Worm (Caenorhabditis elegans) whole organism, L1 larva: ENCODE data around the gene K10H10.4.

ENCODE experiments used
- C16A3.4 ChIP-seq: fragments of 150-350 bp; optimal IDR thresholded peaks from 2 replicates; lab custom pipeline; 2014; ENCODE audit warnings: missing biosample characterization, missing genetic modification characterization
- lin-13 ChIP-seq: fragments of 150-350 bp; optimal IDR thresholded peaks from 2 replicates; lab custom pipeline; 2014; ENCODE audit warnings: missing biosample characterization, missing genetic modification reagents, missing genetic modification characterization
- lin-15B ChIP-seq: fragments of 150-350 bp; sonication (generic microtip); optimal IDR thresholded peaks from 3 replicates; lab custom pipeline; 2014; ENCODE audit warnings: missing biosample characterization, missing genetic modification characterization
- mdl-1 ChIP-seq, 2 experiments: fragments of 150-350 bp; optimal IDR thresholded peaks; 2 replicates each; lab custom pipeline; 2014 to 2017; ENCODE audit warnings: missing biosample characterization in 2 of 2, missing genetic modification characterization in 2 of 2, inconsistent platforms in 1 of 2
- mef-2 ChIP-seq: fragments of 150-350 bp; optimal IDR thresholded peaks from 2 replicates; lab custom pipeline; 2014; ENCODE audit warnings: missing biosample characterization, missing genetic modification characterization
- nhr-90 ChIP-seq: sonication (generic microtip); optimal IDR thresholded peaks from 2 replicates; lab custom pipeline; 2016; ENCODE audit warnings: mild to moderate bottlenecking, missing genetic modification characterization, missing compliant biosample characterization; ENCODE audit not compliant: poor library complexity
- pqm-1 ChIP-seq: sonication (generic microtip); optimal IDR thresholded peaks from 3 replicates; lab custom pipeline; 2017; ENCODE audit warnings: missing biosample characterization, missing genetic modification characterization
- rnt-1 ChIP-seq: sonication (generic microtip); optimal IDR thresholded peaks from 2 replicates; lab custom pipeline; 2016; ENCODE audit warnings: mild to moderate bottlenecking, missing genetic modification characterization, moderate library complexity, missing compliant biosample characterization
- snpc-4 ChIP-seq: fragments of 150-350 bp; optimal IDR thresholded peaks from 2 replicates; lab custom pipeline; 2014; ENCODE audit warnings: missing biosample characterization, missing genetic modification characterization
- tbx-2 ChIP-seq: sonication (generic microtip); optimal IDR thresholded peaks from 2 replicates; lab custom pipeline; 2016; ENCODE audit warnings: missing genetic modification characterization, missing compliant biosample characterization
- unc-98 ChIP-seq: fragments of 200-800 bp; sonication (Bioruptor generic); IDR thresholded peaks from 2 replicates; pipeline ENCODE4 v1.3.6; 2022; ENCODE audit warnings: missing genetic modification characterization, missing compliant biosample characterization

DNA sequence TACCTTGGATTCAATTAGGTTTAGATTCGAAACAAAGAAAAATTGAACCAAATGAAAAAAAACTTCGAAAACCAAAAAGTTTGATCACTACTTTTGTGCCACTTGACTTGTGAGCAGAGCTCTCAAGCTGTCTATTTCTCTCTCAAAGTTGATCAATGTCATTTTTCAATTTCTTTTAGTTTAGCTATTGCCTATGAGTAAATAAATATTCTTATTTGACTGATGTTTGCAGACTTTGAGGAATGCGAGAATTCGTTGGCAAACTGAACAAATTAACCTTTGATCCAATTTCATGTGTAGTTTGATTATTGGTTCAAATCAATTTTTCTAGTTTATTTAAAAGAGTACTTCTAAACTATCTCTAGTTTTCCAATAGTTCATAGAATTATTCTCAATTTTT is 16.4 kb upstream of the K10H10.4 start:
- TF ChIP-seq lin-15B (no peak), rnt-1 (tag; lab: Kevin White, UChicago) (no peak), unc-98 (GFP tag; lab: Robert Waterston, UW) (no peak), nhr-90 (no peak), snpc-4 (tag; lab: Kevin White, UChicago) (no peak), mdl-1 (tag; optimal IDR thresholded peaks at IDR 0.05; lab: Kevin White, UChicago) (no peak), tbx-2 (tag; lab: Kevin White, UChicago) (no peak), pqm-1 (tag; lab: Kevin White, UChicago) (no peak), mef-2 (tag; lab: Kevin White, UChicago) (no peak), lin-13 (GFP tag; lab: Kevin White, UChicago) (no peak), C16A3.4 (tag; lab: Kevin White, UChicago) (no peak)
